Fruit fly (Drosophila melanogaster) whole organism, wandering third instar larva: ENCODE data around the gene Cwc25.

Experiments
- Abd-B ChIP-seq: fragments of >200 bp; optimal IDR thresholded peaks from 2 replicates; lab custom pipeline; 2017; ENCODE audit warnings: missing biosample characterization, missing genetic modification characterization
- Hr78 ChIP-seq: fragments of >200 bp; optimal IDR thresholded peaks from 2 replicates; lab custom pipeline; 2017; ENCODE audit warnings: missing biosample characterization, missing genetic modification characterization
- Hr83 ChIP-seq: fragments of 200-300 bp; sonication (Bioruptor generic); optimal IDR thresholded peaks from 2 replicates; lab custom pipeline; 2016; ENCODE audit warnings: missing biosample characterization, mild to moderate bottlenecking, missing genetic modification characterization, moderate library complexity; ENCODE audit not compliant: poor library complexity, severe bottlenecking
- Myc ChIP-seq: fragments of >200 bp; optimal IDR thresholded peaks from 2 replicates; lab custom pipeline; 2017
- OdsH ChIP-seq: fragments of 200-800 bp; sonication (Bioruptor generic); optimal IDR thresholded peaks from 2 replicates; lab custom pipeline; 2016; ENCODE audit warnings: missing biosample characterization, mild to moderate bottlenecking, missing genetic modification characterization
- brk ChIP-seq: fragments of 200-800 bp; sonication (Bioruptor generic); optimal IDR thresholded peaks from 2 replicates; lab custom pipeline; 2016; ENCODE audit warnings: missing biosample characterization, mild to moderate bottlenecking, missing genetic modification characterization
- jim ChIP-seq: fragments of 175-275, 200-325 bp; sonication (Bioruptor generic); optimal IDR thresholded peaks from 2 replicates; lab custom pipeline; 2016; ENCODE audit warnings: missing biosample characterization, mild to moderate bottlenecking, missing genetic modification characterization
- pan ChIP-seq: fragments of >200 bp; optimal IDR thresholded peaks from 2 replicates; lab custom pipeline; 2017
- psq ChIP-seq: fragments of 200-800 bp; sonication (Bioruptor generic); optimal IDR thresholded peaks from 3 replicates; lab custom pipeline; 2017; ENCODE audit warnings: missing biosample characterization, mild to moderate bottlenecking, missing genetic modification characterization, moderate library complexity
- sv ChIP-seq: fragments of 200-800 bp; sonication (Bioruptor generic); optimal IDR thresholded peaks from 3 replicates; lab custom pipeline; 2016; ENCODE audit warnings: missing biosample characterization, missing genetic modification characterization

DNA sequence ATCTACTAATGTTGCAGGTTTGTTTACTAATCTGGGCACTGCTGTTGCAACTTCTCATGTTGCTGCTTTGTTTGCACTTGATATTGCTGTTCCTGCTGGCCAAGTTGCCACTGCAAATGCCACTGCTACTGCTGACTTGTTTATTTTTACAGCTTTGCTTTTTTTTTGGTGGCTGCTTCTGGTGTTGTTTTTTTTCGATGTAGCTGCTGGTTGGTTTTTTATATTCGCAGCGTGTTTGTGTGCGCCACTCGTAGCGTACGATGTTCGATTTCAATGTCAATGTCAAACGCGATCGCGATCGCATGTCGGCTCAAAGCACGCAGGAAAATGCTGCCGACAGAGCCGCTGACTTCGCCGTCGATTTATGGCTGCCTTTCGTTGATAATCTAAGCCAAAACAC lies 17.1 kb upstream of the Cwc25 start:
- TF ChIP-seq jim (GFP tag; lab: Kevin White, UChicago) (no peak), OdsH (GFP tag; lab: Kevin White, UChicago) (no peak), pan (lab: Kevin White, UChicago) (no peak), sv (GFP tag; lab: Kevin White, UChicago) (no peak), Abd-B (no peak), Myc (lab: Kevin White, UChicago) (no peak), Hr78 (GFP tag; lab: Kevin White, UChicago) (no peak), psq (GFP tag; lab: Kevin White, UChicago) (no peak), Hr83 (GFP tag; lab: Kevin White, UChicago) (no peak), brk (GFP tag; lab: Kevin White, UChicago) (no peak)
